Fruit fly (Drosophila melanogaster): ENCODE measurements around the gene CG3823.

CG3823 gene

dm6 chrX:6287842-6288241, 15.9 kb upstream of the CG3823 start, which contains the start of the genes Top3beta and wuho (continued):
- no peak for TF ChIP-seq CG6765 (GFP tag; optimal IDR thresholded peaks at IDR 0.05)
- peak; percentile 100 for TF ChIP-seq grn (GFP tag; optimal IDR thresholded peaks at IDR 0.05)
- TF ChIP-seq TFAM (GFP tag; optimal IDR thresholded peaks at IDR 0.05), result no peak
- TF ChIP-seq tgo (GFP tag; IDR thresholded peaks at IDR 0.05), result no peak
- no peak for TF ChIP-seq zf30C (GFP tag; optimal IDR thresholded peaks at IDR 0.05)
- peak; percentile 83 for TF ChIP-seq Sry-δ (GFP tag; optimal IDR thresholded peaks at IDR 0.05)
- TF ChIP-seq Elba2 (GFP tag; optimal IDR thresholded peaks at IDR 0.05), result peak; percentile 23
- TF ChIP-seq crp (GFP tag; optimal IDR thresholded peaks at IDR 0.05), result peak in 1 of 2 experiments; percentile 44
- no peak for TF ChIP-seq Eip74EF (GFP tag; optimal IDR thresholded peaks at IDR 0.05)
- peak; percentile 74 for TF ChIP-seq CHES-1-like (GFP tag; optimal IDR thresholded peaks at IDR 0.05)
- TF ChIP-seq HmgD (GFP tag; optimal IDR thresholded peaks at IDR 0.05), result peak; percentile 92
- no peak for TF ChIP-seq ranshi (GFP tag; IDR thresholded peaks at IDR 0.05)
- TF ChIP-seq gro (GFP tag; optimal IDR thresholded peaks at IDR 0.05), result peak; percentile 48
- TF ChIP-seq CG2129 (GFP tag; IDR thresholded peaks at IDR 0.05; ENCODE audit: partially characterized antibody), result 0 out of 2 replicates have a peak, but pooled peaks have one; percentile 16
- no peak for TF ChIP-seq CG4328 (GFP tag; optimal IDR thresholded peaks at IDR 0.05)
- peak; percentile 41 for TF ChIP-seq CrebB (tag; optimal IDR thresholded peaks at IDR 0.05)
- TF ChIP-seq al (GFP tag; IDR thresholded peaks at IDR 0.05), result no peak
- peak; percentile 79 for TF ChIP-seq bbx (GFP tag; IDR thresholded peaks at IDR 0.05; ENCODE audit: partially characterized antibody)
- TF ChIP-seq salm (tag; optimal IDR thresholded peaks at IDR 0.05), result peak; percentile 10
- peak; percentile 31 for TF ChIP-seq CG1792 (GFP tag; optimal IDR thresholded peaks at IDR 0.05)
- peak; percentile 71 for TF ChIP-seq p53 (GFP tag; optimal IDR thresholded peaks at IDR 0.05)
- TF ChIP-seq Trl (optimal IDR thresholded peaks at IDR 0.05), result no peak
- peak; percentile 58 for TF ChIP-seq Trl (GFP tag; optimal IDR thresholded peaks at IDR 0.05)
- TF ChIP-seq CG14667 (GFP tag; IDR thresholded peaks at IDR 0.05), result no peak
- peak; percentile 58 for TF ChIP-seq ftz-f1 (GFP tag; optimal IDR thresholded peaks at IDR 0.05)
- no peak for TF ChIP-seq CG16815 (GFP tag; optimal IDR thresholded peaks at IDR 0.05)
- no peak for TF ChIP-seq bowl (GFP tag; IDR thresholded peaks at IDR 0.05)
- TF ChIP-seq so (GFP tag; IDR thresholded peaks at IDR 0.05), result 0 out of 3 replicates have a peak, but pooled peaks have one; percentile 11
- no peak for TF ChIP-seq tap (tag; optimal IDR thresholded peaks at IDR 0.05)
- peak; percentile 8 for TF ChIP-seq chn (GFP tag; optimal IDR thresholded peaks at IDR 0.05)
- peak; percentile 71 for TF ChIP-seq CG34224 (GFP tag; IDR thresholded peaks at IDR 0.05; ENCODE audit: partially characterized antibody)
- TF ChIP-seq CG12236 (GFP tag; optimal IDR thresholded peaks at IDR 0.05), result no peak
- peak; percentile 36 for TF ChIP-seq CG30403 (GFP tag; optimal IDR thresholded peaks at IDR 0.05)
- TF ChIP-seq CG2889 (GFP tag; IDR thresholded peaks at IDR 0.05), result no peak
- TF ChIP-seq CG10462 (GFP tag; optimal IDR thresholded peaks at IDR 0.05), result no peak
- TF ChIP-seq Mad (GFP tag; optimal IDR thresholded peaks at IDR 0.05), result peak; percentile 43
- peak; percentile 42 for TF ChIP-seq ewg (GFP tag; optimal IDR thresholded peaks at IDR 0.05)
- peak; percentile 68; the same call in 2 of the 3 replicates for TF ChIP-seq CG34422 (GFP tag; IDR thresholded peaks at IDR 0.05)
- TF ChIP-seq cato (GFP tag; optimal IDR thresholded peaks at IDR 0.05; ENCODE audit: borderline replicate concordance), result no peak
- peak; percentile 13 for TF ChIP-seq kah (GFP tag; optimal IDR thresholded peaks at IDR 0.05)
- peak; percentile 91 for TF ChIP-seq HLHmδ (GFP tag; optimal IDR thresholded peaks at IDR 0.05)
- peak; percentile 13 for TF ChIP-seq gcm (GFP tag; optimal IDR thresholded peaks at IDR 0.05)
- TF ChIP-seq Ssrp (tag; optimal IDR thresholded peaks at IDR 0.05), result no peak
- no peak for TF ChIP-seq crc (GFP tag; optimal IDR thresholded peaks at IDR 0.05)
- TF ChIP-seq en (GFP tag; optimal IDR thresholded peaks at IDR 0.05), result no peak
- no peak for TF ChIP-seq NK7.1 (GFP tag; optimal IDR thresholded peaks at IDR 0.05)
- TF ChIP-seq CG43689 (GFP tag; IDR thresholded peaks at IDR 0.05), result no peak
- TF ChIP-seq CG6175 (GFP tag; IDR thresholded peaks at IDR 0.05), result no peak
- no peak for TF ChIP-seq sim (GFP tag; IDR thresholded peaks at IDR 0.05)
- TF ChIP-seq CG42726 (GFP tag; IDR thresholded peaks at IDR 0.05; ENCODE audit: partially characterized antibody), result peak; percentile 47; the same call in 1 of the 2 replicates
- TF ChIP-seq Oaz (GFP tag; IDR thresholded peaks at IDR 0.05), result no peak
- no peak for TF ChIP-seq CG12219 (GFP tag; optimal IDR thresholded peaks at IDR 0.05)

Measured in whole organism, embryonic.